Worm (Caenorhabditis elegans): ENCODE data around the gene F55A11.7.

Gene F55A11.7

DNA sequence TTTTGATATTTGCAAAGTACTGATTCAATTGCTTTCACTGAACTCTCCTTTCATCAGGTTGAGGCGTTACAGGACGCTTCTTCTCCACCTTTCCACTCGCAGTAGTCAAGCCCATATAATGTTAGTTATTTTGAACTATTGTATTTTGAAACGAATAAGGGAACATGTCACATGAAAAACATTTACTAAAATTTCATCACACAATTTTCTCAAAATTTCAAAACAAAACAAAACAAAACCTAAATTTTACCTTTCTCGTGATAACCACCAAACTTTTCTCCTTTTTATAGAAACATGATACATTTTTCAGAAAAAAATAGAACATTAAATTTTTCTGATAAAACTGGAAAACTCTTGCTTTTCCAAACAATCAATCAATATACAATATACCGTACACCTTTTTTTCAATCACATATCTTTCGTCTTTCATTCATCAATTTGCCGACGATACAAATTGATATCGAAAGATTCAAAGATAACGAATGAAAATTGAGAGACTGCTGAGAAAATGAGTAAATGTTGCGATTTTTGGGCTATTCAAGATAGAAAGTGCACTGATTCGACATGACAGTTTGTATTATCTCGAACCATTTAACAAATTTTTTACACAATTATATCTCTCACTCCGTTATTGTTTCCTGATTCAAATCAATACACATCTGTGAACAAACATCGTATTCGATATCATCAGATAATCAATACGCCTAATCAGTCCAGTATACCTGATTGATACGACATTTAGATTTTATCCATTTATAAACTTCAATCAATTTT, 14.0 kb upstream of the F55A11.7 start:
- TF ChIP-seq lsy-2 (tag; optimal IDR thresholded peaks at IDR 0.05) (peak in 1 of 2 experiments; percentile 57), nhr-6 (tag; optimal IDR thresholded peaks at IDR 0.05) (no peak), nhr-25 (tag; optimal IDR thresholded peaks at IDR 0.05) (peak; percentile 70), unc-39 (tag; optimal IDR thresholded peaks at IDR 0.05) (no peak), sma-9 (GFP tag; optimal IDR thresholded peaks at IDR 0.05) (peak; percentile 95), sma-9 (tag; optimal IDR thresholded peaks at IDR 0.05) (no peak), nhr-21 (tag; optimal IDR thresholded peaks at IDR 0.05) (peak; percentile 85), aly-2 (tag; optimal IDR thresholded peaks at IDR 0.05) (no peak), sma-3 (GFP tag; optimal IDR thresholded peaks at IDR 0.05) (peak; percentile 86), ztf-4 (tag; optimal IDR thresholded peaks at IDR 0.05) (no peak), unc-62 (GFP tag; optimal IDR thresholded peaks at IDR 0.05) (no peak), lin-39 (tag; optimal IDR thresholded peaks at IDR 0.05) (no peak), blmp-1 (tag; optimal IDR thresholded peaks at IDR 0.05; ENCODE audit: insufficient read depth) (peak; percentile 61), egl-27 (tag; optimal IDR thresholded peaks at IDR 0.05) (peak; percentile 59), nhr-23 (tag; optimal IDR thresholded peaks at IDR 0.05) (no peak), ZK546.5 (tag; optimal IDR thresholded peaks at IDR 0.05) (no peak), fos-1 (tag; optimal IDR thresholded peaks at IDR 0.05) (peak; percentile 76), skn-1 (tag; optimal IDR thresholded peaks at IDR 0.05) (no peak)

DNA sequence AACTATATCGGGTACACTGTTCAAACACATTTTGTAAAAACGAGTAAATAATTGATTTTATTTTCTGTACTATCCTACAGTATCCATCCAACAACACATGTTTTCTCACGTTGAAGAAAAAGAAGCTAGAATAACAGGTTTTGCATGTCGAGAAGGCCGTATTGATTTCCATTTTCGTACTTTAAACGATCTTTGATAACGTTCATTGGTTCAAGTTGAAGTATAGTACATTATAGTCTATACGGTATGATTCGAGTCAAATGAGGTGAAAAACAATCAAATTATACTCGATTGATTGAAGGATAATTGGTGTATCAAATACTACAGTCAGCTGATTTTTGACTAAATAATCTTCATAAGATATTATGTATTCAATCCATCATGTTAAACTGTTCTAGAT, 13.2 kb upstream of the F55A11.7 start:
- TF ChIP-seq gmeb-1 (tag; optimal IDR thresholded peaks at IDR 0.05): no peak
- TF ChIP-seq sma-3 (GFP tag; optimal IDR thresholded peaks at IDR 0.05): peak; percentile 9
- TF ChIP-seq ztf-11 (tag; optimal IDR thresholded peaks at IDR 0.05): no peak
- TF ChIP-seq F13H6.1 (tag; optimal IDR thresholded peaks at IDR 0.05): no peak
- peak; percentile 15 for TF ChIP-seq nhr-21 (tag; optimal IDR thresholded peaks at IDR 0.05)
- TF ChIP-seq R02D3.7 (tag; optimal IDR thresholded peaks at IDR 0.05): no peak
- no peak for TF ChIP-seq snpc-4 (tag; optimal IDR thresholded peaks at IDR 0.05)
- no peak for TF ChIP-seq nhr-237 (tag; optimal IDR thresholded peaks at IDR 0.05)
- no peak for TF ChIP-seq blmp-1 (tag; optimal IDR thresholded peaks at IDR 0.05; ENCODE audit: insufficient read depth)
- peak; percentile 30 for TF ChIP-seq sma-9 (GFP tag; optimal IDR thresholded peaks at IDR 0.05)
- TF ChIP-seq sma-9 (tag; optimal IDR thresholded peaks at IDR 0.05): no peak
- no peak for TF ChIP-seq nhr-10 (tag; optimal IDR thresholded peaks at IDR 0.05)
- no peak for TF ChIP-seq ceh-16 (tag; optimal IDR thresholded peaks at IDR 0.05)
- no peak for TF ChIP-seq Y55F3AM.14 (GFP tag; optimal IDR thresholded peaks at IDR 0.05)
- peak; percentile 53 for TF ChIP-seq nhr-25 (tag; optimal IDR thresholded peaks at IDR 0.05)
- peak in 1 of 2 experiments; percentile 1 for TF ChIP-seq lsy-2 (tag; optimal IDR thresholded peaks at IDR 0.05)
- TF ChIP-seq ceh-82 (tag; optimal IDR thresholded peaks at IDR 0.05): no peak

DNA sequence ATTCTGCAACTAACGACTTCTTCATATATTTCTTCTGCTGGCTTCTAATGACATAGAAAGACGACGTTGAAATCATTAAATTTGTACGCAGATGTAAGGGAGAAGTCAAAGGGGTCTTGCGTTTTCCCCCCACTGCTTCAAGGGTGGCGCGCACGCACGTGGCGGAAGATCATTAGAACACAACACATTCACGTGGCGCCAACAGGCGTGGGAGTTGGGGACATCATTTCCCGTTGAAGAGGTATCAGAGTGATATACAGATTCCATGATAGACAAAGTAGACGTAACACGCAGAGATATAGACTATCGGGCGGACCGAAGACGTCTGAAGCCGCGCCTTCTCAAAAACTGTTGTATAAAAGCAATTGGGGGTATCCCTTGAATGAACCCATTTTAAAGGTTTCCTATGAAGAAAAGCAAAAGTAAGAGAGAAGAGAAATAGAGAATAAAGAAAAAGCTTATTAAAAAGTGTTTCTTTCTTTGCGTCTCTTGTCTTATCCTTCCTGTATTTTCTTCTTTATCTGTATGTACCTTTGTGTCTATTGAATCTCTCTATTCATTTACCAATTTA, 12.1 kb upstream of the F55A11.7 start:
- TF ChIP-seq dmd-4 (tag; optimal IDR thresholded peaks at IDR 0.05): no peak
- peak; percentile 95 for TF ChIP-seq blmp-1 (tag; optimal IDR thresholded peaks at IDR 0.05; ENCODE audit: insufficient read depth)
- peak; percentile 99 for TF ChIP-seq sma-9 (GFP tag; optimal IDR thresholded peaks at IDR 0.05)
- peak; percentile 42 for TF ChIP-seq sma-9 (tag; optimal IDR thresholded peaks at IDR 0.05)
- TF ChIP-seq egl-27 (tag; optimal IDR thresholded peaks at IDR 0.05): peak; percentile 59
- TF ChIP-seq alr-1 (tag; optimal IDR thresholded peaks at IDR 0.05): no peak
- no peak for TF ChIP-seq ztf-1 (GFP tag; conservative IDR thresholded peaks at IDR 0.05)
- TF ChIP-seq nhr-129 (tag; optimal IDR thresholded peaks at IDR 0.05): peak; percentile 14
- no peak for TF ChIP-seq lin-13 (GFP tag; optimal IDR thresholded peaks at IDR 0.05)
- TF ChIP-seq R02D3.7 (tag; optimal IDR thresholded peaks at IDR 0.05): no peak
- TF ChIP-seq gmeb-1 (tag; optimal IDR thresholded peaks at IDR 0.05): peak; percentile 36
- peak; percentile 82 for TF ChIP-seq sem-4 (tag; optimal IDR thresholded peaks at IDR 0.05)
- peak; percentile 96 for TF ChIP-seq nhr-25 (tag; optimal IDR thresholded peaks at IDR 0.05)
- peak; percentile 92 to 93 for TF ChIP-seq mdl-1 (tag; optimal IDR thresholded peaks at IDR 0.05)
- TF ChIP-seq nhr-21 (tag; optimal IDR thresholded peaks at IDR 0.05): peak; percentile 98
- TF ChIP-seq fos-1 (tag; optimal IDR thresholded peaks at IDR 0.05): no peak
- peak; percentile 65 for TF ChIP-seq crh-2 (tag; optimal IDR thresholded peaks at IDR 0.05)
- TF ChIP-seq sma-3 (GFP tag; optimal IDR thresholded peaks at IDR 0.05): peak; percentile 97
- TF ChIP-seq F13H6.1 (tag; optimal IDR thresholded peaks at IDR 0.05): peak; percentile 83
- TF ChIP-seq Y55F3AM.14 (GFP tag; optimal IDR thresholded peaks at IDR 0.05): peak; percentile 82
- TF ChIP-seq lsy-2 (tag; optimal IDR thresholded peaks at IDR 0.05): peak in 1 of 2 experiments; percentile 51

Measured in whole organism, L2 larva.